Worm (Caenorhabditis elegans): ENCODE measurements around the gene calu-1.

Gene calu-1

DNA sequence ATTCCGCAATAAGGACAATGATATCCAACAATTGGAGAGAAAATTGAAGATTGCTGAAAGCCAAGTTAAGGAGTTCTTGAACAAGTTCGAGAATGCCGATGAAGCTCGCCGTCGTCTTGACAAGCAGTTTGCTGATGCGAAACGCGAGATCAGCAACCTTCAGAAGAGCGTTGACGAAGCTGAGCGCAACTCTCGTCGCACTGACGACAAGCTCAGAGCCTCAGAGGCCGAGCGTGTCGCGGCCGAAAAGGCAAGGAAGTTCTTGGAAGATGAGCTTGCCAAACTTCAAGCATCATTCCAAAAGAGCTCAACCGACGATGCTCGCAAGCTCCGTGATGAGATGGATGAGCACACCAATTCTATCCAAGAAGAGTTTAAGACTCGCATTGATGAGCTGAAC, 15.6 kb upstream of the calu-1 start:
- TF ChIP-seq F13H6.1 (tag; optimal IDR thresholded peaks at IDR 0.05) = no peak

ce11 chrX:4982009-4982625, 11.4 kb upstream of the calu-1 start:
- no peak for TF ChIP-seq ztf-1 (GFP tag; conservative IDR thresholded peaks at IDR 0.05)
- no peak for TF ChIP-seq dmd-4 (tag; optimal IDR thresholded peaks at IDR 0.05)
- peak; percentile 57 for TF ChIP-seq unc-55 (GFP tag; optimal IDR thresholded peaks at IDR 0.05)
- TF ChIP-seq ztf-11 (tag; optimal IDR thresholded peaks at IDR 0.05) = no peak
- no peak for TF ChIP-seq unc-62 (GFP tag; optimal IDR thresholded peaks at IDR 0.05)
- no peak for TF ChIP-seq nhr-10 (tag; optimal IDR thresholded peaks at IDR 0.05)
- TF ChIP-seq nhr-12 (tag; optimal IDR thresholded peaks at IDR 0.05) = no peak
- TF ChIP-seq nhr-25 (tag; optimal IDR thresholded peaks at IDR 0.05) = no peak
- peak; percentile 46 for TF ChIP-seq lin-11 (tag; optimal IDR thresholded peaks at IDR 0.05)
- no peak for TF ChIP-seq peb-1 (tag; optimal IDR thresholded peaks at IDR 0.05)
- TF ChIP-seq elt-3 (tag; optimal IDR thresholded peaks at IDR 0.05) = no peak
- no peak for TF ChIP-seq lin-39 (tag; optimal IDR thresholded peaks at IDR 0.05)
- no peak for TF ChIP-seq nhr-23 (tag; optimal IDR thresholded peaks at IDR 0.05)
- no peak for TF ChIP-seq mbf-1 (tag; optimal IDR thresholded peaks at IDR 0.05)
- peak; percentile 57 for TF ChIP-seq Y55F3AM.14 (GFP tag; optimal IDR thresholded peaks at IDR 0.05)
- no peak for TF ChIP-seq nhr-237 (tag; optimal IDR thresholded peaks at IDR 0.05)
- TF ChIP-seq unc-39 (tag; optimal IDR thresholded peaks at IDR 0.05) = no peak
- no peak for TF ChIP-seq R02D3.7 (tag; optimal IDR thresholded peaks at IDR 0.05)
- no peak for TF ChIP-seq skn-1 (tag; optimal IDR thresholded peaks at IDR 0.05)
- peak; percentile 65 for TF ChIP-seq sma-9 (GFP tag; optimal IDR thresholded peaks at IDR 0.05)
- no peak for TF ChIP-seq sma-9 (tag; optimal IDR thresholded peaks at IDR 0.05)
- no peak for TF ChIP-seq egl-27 (tag; optimal IDR thresholded peaks at IDR 0.05)
- TF ChIP-seq sma-3 (GFP tag; optimal IDR thresholded peaks at IDR 0.05) = no peak
- peak; percentile 37 to 38 for TF ChIP-seq mdl-1 (tag; optimal IDR thresholded peaks at IDR 0.05)
- TF ChIP-seq nhr-11 (tag; optimal IDR thresholded peaks at IDR 0.05) = no peak
- TF ChIP-seq ztf-4 (tag; optimal IDR thresholded peaks at IDR 0.05) = no peak
- TF ChIP-seq ama-1 (optimal IDR thresholded peaks at IDR 0.05) = no peak
- peak; percentile 41 for TF ChIP-seq mab-5 (tag; optimal IDR thresholded peaks at IDR 0.05)
- TF ChIP-seq nhr-21 (tag; optimal IDR thresholded peaks at IDR 0.05) = no peak
- TF ChIP-seq alr-1 (tag; optimal IDR thresholded peaks at IDR 0.05) = no peak
- TF ChIP-seq ZK546.5 (tag; optimal IDR thresholded peaks at IDR 0.05) = no peak
- TF ChIP-seq blmp-1 (tag; optimal IDR thresholded peaks at IDR 0.05; ENCODE audit: insufficient read depth) = no peak
- peak; percentile 88 for TF ChIP-seq zag-1 (tag; optimal IDR thresholded peaks at IDR 0.05)
- peak; percentile 55 for TF ChIP-seq sem-4 (tag; optimal IDR thresholded peaks at IDR 0.05)
- peak; percentile 60 for TF ChIP-seq nhr-129 (tag; optimal IDR thresholded peaks at IDR 0.05)
- TF ChIP-seq aly-2 (tag; optimal IDR thresholded peaks at IDR 0.05) = no peak
- peak; percentile 47 for TF ChIP-seq C34F6.9 (tag; optimal IDR thresholded peaks at IDR 0.05)
- TF ChIP-seq ceh-16 (tag; optimal IDR thresholded peaks at IDR 0.05) = no peak
- TF ChIP-seq crh-2 (tag; optimal IDR thresholded peaks at IDR 0.05) = peak; percentile 49
- TF ChIP-seq fos-1 (tag; optimal IDR thresholded peaks at IDR 0.05) = no peak
- TF ChIP-seq snpc-4 (tag; optimal IDR thresholded peaks at IDR 0.05) = no peak
- peak; percentile 35 for TF ChIP-seq F13H6.1 (tag; optimal IDR thresholded peaks at IDR 0.05)
- TF ChIP-seq lsy-2 (tag; optimal IDR thresholded peaks at IDR 0.05) = peak in 1 of 2 experiments; percentile 58
- TF ChIP-seq ceh-82 (tag; optimal IDR thresholded peaks at IDR 0.05) = no peak
- no peak for TF ChIP-seq nhr-77 (tag; optimal IDR thresholded peaks at IDR 0.05)
- TF ChIP-seq nhr-6 (tag; optimal IDR thresholded peaks at IDR 0.05) = peak; percentile 39
- TF ChIP-seq lin-13 (GFP tag; optimal IDR thresholded peaks at IDR 0.05) = no peak
- no peak for TF ChIP-seq elt-1 (tag; optimal IDR thresholded peaks at IDR 0.05)
- no peak for TF ChIP-seq gmeb-1 (tag; optimal IDR thresholded peaks at IDR 0.05)

All from whole organism, L2 larva.